Worm (Caenorhabditis elegans) whole organism, L3 larva: ENCODE results near the gene nlp-11.

Experiments used
- ZK546.5 ChIP-seq: sonication (generic microtip); optimal IDR thresholded peaks from 2 replicates; lab custom pipeline; 2017; ENCODE audit warnings: missing biosample characterization, missing genetic modification characterization
- aly-2 ChIP-seq: fragments of 150-350 bp; optimal IDR thresholded peaks from 2 replicates; lab custom pipeline; 2014; ENCODE audit warnings: missing biosample characterization, missing genetic modification characterization
- ama-1 ChIP-seq: fragments of 150-350 bp; optimal IDR thresholded peaks from 2 replicates; lab custom pipeline; 2018
- ceh-16 ChIP-seq: sonication (generic microtip); optimal IDR thresholded peaks from 2 replicates; lab custom pipeline; 2017; ENCODE audit warnings: missing biosample characterization, missing genetic modification characterization
- ceh-28 ChIP-seq: fragments of 150-350 bp; optimal IDR thresholded peaks from 2 replicates; lab custom pipeline; 2014; ENCODE audit warnings: missing biosample characterization, missing genetic modification reagents, missing genetic modification characterization
- ceh-9 ChIP-seq: sonication (generic microtip); optimal IDR thresholded peaks from 2 replicates; lab custom pipeline; 2018; ENCODE audit warnings: missing biosample characterization, missing genetic modification characterization
- daf-12 ChIP-seq: fragments of 150-350 bp; optimal IDR thresholded peaks from 2 replicates; lab custom pipeline; 2014; ENCODE audit warnings: missing biosample characterization, missing genetic modification reagents, missing genetic modification characterization
- egl-27 ChIP-seq: sonication (generic microtip); optimal IDR thresholded peaks from 4 replicates; lab custom pipeline; 2017; ENCODE audit warnings: missing biosample characterization, missing genetic modification reagents, missing genetic modification characterization
- egl-5 ChIP-seq: fragments of 150-350 bp; optimal IDR thresholded peaks from 2 replicates; lab custom pipeline; 2017; ENCODE audit warnings: missing biosample characterization, missing genetic modification reagents, missing genetic modification characterization, inconsistent platforms
- elt-1 ChIP-seq: fragments of 150-350 bp; optimal IDR thresholded peaks from 2 replicates; lab custom pipeline; 2014; ENCODE audit warnings: missing biosample characterization, missing genetic modification characterization
- elt-2 ChIP-seq: sonication (generic microtip); optimal IDR thresholded peaks from 2 replicates; lab custom pipeline; 2016; ENCODE audit warnings: missing genetic modification reagents, mild to moderate bottlenecking, missing genetic modification characterization, missing compliant biosample characterization
- eor-1 ChIP-seq, 2 experiments: fragments of 150-350 bp; optimal IDR thresholded peaks; 2 replicates each; lab custom pipeline; 2014 to 2018; ENCODE audit warnings: missing biosample characterization in 2 of 2, missing genetic modification characterization in 2 of 2
- fkh-10 ChIP-seq: sonication (generic microtip); optimal IDR thresholded peaks from 2 replicates; lab custom pipeline; 2017; ENCODE audit warnings: missing biosample characterization, missing genetic modification reagents, missing genetic modification characterization
- fkh-2 ChIP-seq: fragments of 150-350 bp; optimal IDR thresholded peaks from 2 replicates; lab custom pipeline; 2014; ENCODE audit warnings: missing biosample characterization, missing genetic modification reagents, missing genetic modification characterization
- fos-1 ChIP-seq: fragments of 150-350 bp; optimal IDR thresholded peaks from 2 replicates; lab custom pipeline; 2014; ENCODE audit warnings: missing biosample characterization, missing genetic modification characterization
- lin-15B ChIP-seq: fragments of 150-350 bp; optimal IDR thresholded peaks from 2 replicates; lab custom pipeline; 2014; ENCODE audit warnings: missing biosample characterization, missing genetic modification characterization
- lin-39 ChIP-seq: fragments of 150-350 bp; optimal IDR thresholded peaks from 2 replicates; lab custom pipeline; 2018; ENCODE audit warnings: missing biosample characterization, missing genetic modification reagents, missing genetic modification characterization
- mml-1 ChIP-seq: fragments of 150-350 bp; sonication (generic microtip); optimal IDR thresholded peaks from 3 replicates; lab custom pipeline; 2014; ENCODE audit warnings: missing biosample characterization, missing genetic modification characterization
- nfya-1 ChIP-seq: sonication (generic microtip); optimal IDR thresholded peaks from 2 replicates; lab custom pipeline; 2017; ENCODE audit warnings: missing genetic modification characterization, mild to moderate bottlenecking, missing compliant biosample characterization, antibody characterized with exemption, moderate library complexity; ENCODE audit not compliant: insufficient read depth
- nhr-23 ChIP-seq: fragments of 150-350 bp; optimal IDR thresholded peaks from 2 replicates; lab custom pipeline; 2014; ENCODE audit warnings: missing biosample characterization, missing genetic modification reagents, missing genetic modification characterization
- nhr-25 ChIP-seq: sonication (generic microtip); optimal IDR thresholded peaks from 2 replicates; lab custom pipeline; 2017; ENCODE audit warnings: missing biosample characterization, missing genetic modification characterization
- nhr-28 ChIP-seq: fragments of 150-350 bp; optimal IDR thresholded peaks from 2 replicates; lab custom pipeline; 2014; ENCODE audit warnings: missing biosample characterization, missing genetic modification characterization
- nhr-43 ChIP-seq: sonication (generic microtip); optimal IDR thresholded peaks from 2 replicates; lab custom pipeline; 2016; ENCODE audit warnings: mild to moderate bottlenecking, missing genetic modification characterization, missing compliant biosample characterization; ENCODE audit not compliant: poor library complexity, severe bottlenecking
- nhr-67 ChIP-seq: fragments of 150-350 bp; optimal IDR thresholded peaks from 2 replicates; lab custom pipeline; 2014; ENCODE audit warnings: missing biosample characterization, missing genetic modification characterization
- nhr-76 ChIP-seq: fragments of 150-350 bp; sonication (generic microtip); optimal IDR thresholded peaks from 5 replicates; lab custom pipeline; 2014; ENCODE audit warnings: missing biosample characterization, missing genetic modification characterization
- nhr-77 ChIP-seq: fragments of 150-350 bp; optimal IDR thresholded peaks from 2 replicates; lab custom pipeline; 2014; ENCODE audit warnings: missing biosample characterization, missing genetic modification characterization
- pha-4 ChIP-seq: fragments of 150-350 bp; optimal IDR thresholded peaks from 2 replicates; lab custom pipeline; 2014; ENCODE audit warnings: missing biosample characterization, missing genetic modification reagents, missing genetic modification characterization
- pqm-1 ChIP-seq: fragments of 150-350 bp; optimal IDR thresholded peaks from 2 replicates; lab custom pipeline; 2017; ENCODE audit warnings: missing biosample characterization, missing genetic modification characterization, inconsistent platforms
- sea-2 ChIP-seq: fragments of 150-350 bp; sonication (generic microtip); optimal IDR thresholded peaks from 4 replicates; lab custom pipeline; 2014; ENCODE audit warnings: missing biosample characterization, missing genetic modification reagents, missing genetic modification characterization
- snpc-4 ChIP-seq: fragments of 150-350 bp; optimal IDR thresholded peaks from 2 replicates; lab custom pipeline; 2014; ENCODE audit warnings: missing biosample characterization, missing genetic modification characterization
- tbx-2 ChIP-seq: sonication (generic microtip); optimal IDR thresholded peaks from 2 replicates; lab custom pipeline; 2016; ENCODE audit warnings: mild to moderate bottlenecking, missing genetic modification characterization, missing compliant biosample characterization
- unc-39 ChIP-seq: sonication (generic microtip); optimal IDR thresholded peaks from 4 replicates; lab custom pipeline; 2017; ENCODE audit warnings: missing biosample characterization, missing genetic modification characterization
- unc-62 ChIP-seq: fragments of 150-350 bp; sonication (generic microtip); optimal IDR thresholded peaks from 4 replicates; lab custom pipeline; 2014; ENCODE audit warnings: missing biosample characterization, missing genetic modification reagents, missing genetic modification characterization
- zag-1 ChIP-seq: fragments of 150-350 bp; optimal IDR thresholded peaks from 2 replicates; lab custom pipeline; 2014; ENCODE audit warnings: missing biosample characterization, missing genetic modification characterization
- ztf-11 ChIP-seq: fragments of 150-350 bp; optimal IDR thresholded peaks from 2 replicates; lab custom pipeline; 2014; ENCODE audit warnings: missing biosample characterization, missing genetic modification characterization
- ztf-4 ChIP-seq: fragments of 150-350 bp; optimal IDR thresholded peaks from 2 replicates; lab custom pipeline; 2014; ENCODE audit warnings: missing biosample characterization, missing genetic modification characterization

nlp-11 gene

ce11 chrII:9729196-9729595, 37.5 kb upstream of the nlp-11 start:
- TF ChIP-seq snpc-4 (no peak), elt-2 (no peak), lin-15B (tag; lab: Kevin White, UChicago) (peak; percentile 35), nhr-25 (tag; lab: Kevin White, UChicago) (peak; percentile 59), pha-4 (tag; lab: Kevin White, UChicago) (peak; percentile 41), nhr-43 (no peak), nhr-23 (tag; lab: Kevin White, UChicago) (peak; percentile 71)
- TF ChIP-seq, all 47 proteins: peak for 4

DNA sequence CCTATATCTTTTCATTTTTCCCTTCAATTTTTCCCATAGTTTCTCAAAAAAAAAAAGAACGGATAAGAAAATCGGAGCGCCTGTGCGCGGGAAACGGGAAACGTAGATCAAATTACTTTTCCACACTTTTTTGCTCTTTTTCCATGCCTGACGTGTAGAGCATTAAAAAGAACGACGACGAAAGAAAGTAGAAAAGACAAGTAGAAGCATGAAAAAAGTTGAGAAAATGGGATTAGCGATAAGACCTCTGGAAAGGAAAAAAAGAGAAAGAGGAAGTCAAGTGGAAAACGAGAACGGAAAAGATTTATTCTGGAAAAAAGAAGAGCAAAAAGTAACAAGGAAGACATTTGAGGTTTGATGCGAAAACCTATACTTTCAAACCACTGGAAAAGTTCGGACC, 36.8 kb upstream of the nlp-11 start:
- TF ChIP-seq fkh-10 (GFP tag; lab: Kevin White, UChicago) (peak; percentile 90), ceh-9 (tag; lab: Kevin White, UChicago) (no peak)

ce11 chrII:9727192-9727699, 35.5 kb upstream of the nlp-11 start:
- TF ChIP-seq nhr-25 (tag; lab: Kevin White, UChicago) (no peak), aly-2 (no peak), unc-39 (tag; lab: Kevin White, UChicago) (no peak), ztf-4 (tag; lab: Kevin White, UChicago) (no peak), egl-5 (tag; lab: Kevin White, UChicago) (peak; percentile 46), tbx-2 (no peak), ztf-11 (tag; lab: Kevin White, UChicago) (no peak), ceh-9 (tag; lab: Kevin White, UChicago) (no peak), fos-1 (no peak), ama-1 (lab: Kevin White, UChicago) (no peak), snpc-4 (no peak), zag-1 (tag; lab: Kevin White, UChicago) (no peak), lin-15B (tag; lab: Kevin White, UChicago) (peak; percentile 1), nhr-67 (tag; lab: Kevin White, UChicago) (no peak), lin-39 (tag; lab: Kevin White, UChicago) (peak; percentile 41), elt-1 (tag; lab: Kevin White, UChicago) (no peak), fkh-2 (tag; lab: Kevin White, UChicago) (no peak), egl-27 (tag; lab: Kevin White, UChicago) (no peak), fkh-10 (GFP tag; lab: Kevin White, UChicago) (no peak), sea-2 (GFP tag; lab: Kevin White, UChicago) (no peak), ceh-16 (tag; lab: Kevin White, UChicago) (no peak), eor-1 (tag; optimal IDR thresholded peaks at IDR 0.05; lab: Kevin White, UChicago) (no peak), ZK546.5 (tag; lab: Kevin White, UChicago) (no peak), unc-62 (GFP tag; lab: Kevin White, UChicago) (no peak), nfya-1 (peak; percentile 56), nhr-23 (tag; lab: Kevin White, UChicago) (no peak)

DNA sequence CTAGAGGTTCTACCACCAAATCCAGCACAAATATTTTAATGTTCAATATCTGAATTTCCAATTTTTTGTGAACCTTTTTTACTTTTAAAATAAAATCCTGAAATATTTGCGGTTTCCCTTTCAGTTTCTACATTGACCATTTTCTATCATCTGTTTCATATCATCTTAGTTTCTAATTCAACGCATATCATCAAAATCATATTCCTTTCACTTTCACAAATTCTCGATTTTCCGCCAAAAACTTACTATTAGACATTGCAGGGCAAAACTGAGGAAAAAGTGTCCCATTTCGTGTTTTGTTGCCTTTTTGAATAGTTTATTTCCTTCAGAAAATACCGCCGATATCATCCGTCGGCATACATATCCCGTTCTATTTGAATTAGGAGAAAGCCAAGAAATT, 33.3 kb upstream of the nlp-11 start:
- TF ChIP-seq lin-39 (tag; lab: Kevin White, UChicago) (no peak), nhr-67 (tag; lab: Kevin White, UChicago) (no peak), egl-27 (tag; lab: Kevin White, UChicago) (no peak), ceh-9 (tag; lab: Kevin White, UChicago) (no peak), nhr-76 (tag; lab: Kevin White, UChicago) (peak; percentile 91), pqm-1 (tag; lab: Kevin White, UChicago) (no peak), nhr-77 (tag; lab: Kevin White, UChicago) (no peak), fkh-2 (tag; lab: Kevin White, UChicago) (no peak), sea-2 (GFP tag; lab: Kevin White, UChicago) (no peak)

ce11 chrII:9724464-9724863, 32.7 kb upstream of the nlp-11 start, which contains the start of gene cutl-2:
cutl-2 (minus strand) TSS chrII:9724673.
- TF ChIP-seq ceh-16 (tag; lab: Kevin White, UChicago): no peak
- TF ChIP-seq daf-12 (tag; lab: Kevin White, UChicago): no peak
- no peak for TF ChIP-seq tbx-2
- no peak for TF ChIP-seq ZK546.5 (tag; lab: Kevin White, UChicago)
- no peak for TF ChIP-seq ceh-28
- TF ChIP-seq aly-2: no peak
- TF ChIP-seq nhr-28 (tag; lab: Kevin White, UChicago): no peak
- TF ChIP-seq lin-15B (tag; lab: Kevin White, UChicago): no peak
- TF ChIP-seq mml-1 (tag; lab: Kevin White, UChicago): no peak
- TF ChIP-seq nfya-1: no peak
